Worm (Caenorhabditis elegans) whole organism, L2 larva: Measurements from ENCODE around the gene clec-173.

Source experiments
- R02D3.7 ChIP-seq: fragments of 150-350 bp; optimal IDR thresholded peaks from 2 replicates; lab custom pipeline; 2014; ENCODE audit warnings: missing biosample characterization, missing genetic modification characterization
- dmd-4 ChIP-seq: sonication (generic microtip); optimal IDR thresholded peaks from 2 replicates; lab custom pipeline; 2017; ENCODE audit warnings: missing biosample characterization, missing genetic modification characterization
- elt-1 ChIP-seq: fragments of 150-350 bp; optimal IDR thresholded peaks from 2 replicates; lab custom pipeline; 2014; ENCODE audit warnings: missing biosample characterization, missing genetic modification characterization
- elt-3 ChIP-seq: sonication (generic microtip); optimal IDR thresholded peaks from 2 replicates; lab custom pipeline; 2017; ENCODE audit warnings: missing biosample characterization, missing genetic modification characterization
- fos-1 ChIP-seq: fragments of 150-350 bp; optimal IDR thresholded peaks from 2 replicates; lab custom pipeline; 2014; ENCODE audit warnings: missing biosample characterization, missing genetic modification characterization
- lin-11 ChIP-seq: fragments of 150-350 bp; sonication (generic microtip); optimal IDR thresholded peaks from 2 replicates; lab custom pipeline; 2014; ENCODE audit warnings: missing biosample characterization, missing genetic modification characterization, inconsistent platforms, mixed read lengths
- lin-13 ChIP-seq: fragments of 150-350 bp; optimal IDR thresholded peaks from 2 replicates; lab custom pipeline; 2014; ENCODE audit warnings: missing biosample characterization, missing genetic modification reagents, missing genetic modification characterization
- mdl-1 ChIP-seq, 2 experiments: fragments of 150-350 bp in 1 of 2; sonication (generic microtip) in 1 of 2; optimal IDR thresholded peaks; 2 replicates each; lab custom pipeline; 2017; ENCODE audit warnings: missing biosample characterization in 2 of 2, missing genetic modification characterization in 2 of 2
- skn-1 ChIP-seq: sonication (generic microtip); optimal IDR thresholded peaks from 2 replicates; lab custom pipeline; 2017; ENCODE audit warnings: missing biosample characterization, missing genetic modification characterization
- sma-9 ChIP-seq, 2 experiments: fragments of 150-350 bp in 1 of 2; sonication (generic microtip) in 1 of 2; optimal IDR thresholded peaks; 2 replicates each; lab custom pipeline; 2014 to 2016; ENCODE audit warnings: missing genetic modification characterization in 2 of 2, mild to moderate bottlenecking in 1 of 2, missing biosample characterization in 1 of 2, missing compliant biosample characterization in 1 of 2, missing genetic modification reagents in 1 of 2, moderate library complexity in 1 of 2
- snpc-4 ChIP-seq: fragments of 150-350 bp; optimal IDR thresholded peaks from 2 replicates; lab custom pipeline; 2014; ENCODE audit warnings: missing biosample characterization, missing genetic modification characterization
- ztf-11 ChIP-seq: sonication (generic microtip); optimal IDR thresholded peaks from 2 replicates; lab custom pipeline; 2017; ENCODE audit warnings: missing biosample characterization, missing genetic modification characterization

ce11 chrIV:3273295-3273694, 5.8 kb upstream of the clec-173 start, which contains the start of gene T26C12.3:
- no peak for TF ChIP-seq sma-9 (GFP tag; optimal IDR thresholded peaks at IDR 0.05; lab: Kevin White, UChicago)
- no peak for TF ChIP-seq sma-9 (tag; optimal IDR thresholded peaks at IDR 0.05; lab: Kevin White, UChicago)
- TF ChIP-seq skn-1, result no peak
- TF ChIP-seq fos-1 (tag; lab: Kevin White, UChicago), result no peak
- TF ChIP-seq dmd-4 (tag; lab: Kevin White, UChicago), result no peak
- TF ChIP-seq snpc-4 (tag; lab: Kevin White, UChicago), result no peak
- no peak for TF ChIP-seq elt-3 (tag; lab: Kevin White, UChicago)
- TF ChIP-seq R02D3.7 (tag; lab: Kevin White, UChicago), result no peak
- no peak for TF ChIP-seq lin-11 (tag; lab: Kevin White, UChicago)
- no peak for TF ChIP-seq lin-13 (GFP tag; lab: Kevin White, UChicago)
- TF ChIP-seq ztf-11 (tag; lab: Kevin White, UChicago), result no peak
- no peak for TF ChIP-seq elt-1 (tag; lab: Kevin White, UChicago)
- TF ChIP-seq mdl-1 (tag; optimal IDR thresholded peaks at IDR 0.05; lab: Kevin White, UChicago), result no peak
